Fruit fly (Drosophila melanogaster): ENCODE results near the gene Tmtc1.
A peak's percentile ranks its signal among the peaks of the same experiment; 100 is the strongest.

Gene Tmtc1

DNA sequence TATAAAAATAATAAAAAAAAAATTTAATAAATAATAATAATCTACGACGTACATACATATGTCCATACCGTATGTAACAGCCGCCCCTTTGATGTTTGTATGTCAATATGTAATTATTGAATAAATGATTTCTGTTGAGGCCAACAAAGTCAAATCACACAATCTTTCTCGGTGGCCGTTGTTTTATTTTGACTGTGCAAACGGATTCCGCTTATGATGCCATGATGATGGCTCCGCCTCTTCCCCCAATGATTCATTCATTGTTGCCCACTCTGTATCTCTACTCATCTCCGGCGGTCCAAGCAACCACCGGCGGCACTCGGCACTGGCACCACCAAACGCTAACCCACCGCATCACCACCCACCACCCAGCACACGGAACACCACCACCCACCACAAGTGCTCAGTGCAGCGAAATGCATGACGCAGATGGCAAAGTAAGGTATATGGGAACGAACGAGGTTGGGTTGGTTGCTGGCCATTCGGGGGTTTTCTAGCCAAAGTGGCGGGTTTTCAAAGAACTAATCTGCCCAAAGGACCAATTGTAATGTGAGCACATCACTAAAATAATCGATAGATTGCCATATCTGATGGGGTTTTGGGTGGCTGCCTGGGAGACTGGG is 71.7 kb downstream of the Tmtc1 start:
- TF ChIP-seq CG5245 (GFP tag; optimal IDR thresholded peaks at IDR 0.05) (no peak), CG2202 (tag; optimal IDR thresholded peaks at IDR 0.05) (no peak), rib (GFP tag; IDR thresholded peaks at IDR 0.05) (no peak), cas (GFP tag; IDR thresholded peaks at IDR 0.05) (no peak), NfI (GFP tag; optimal IDR thresholded peaks at IDR 0.05) (peak; percentile 29), CG8290 (GFP tag; optimal IDR thresholded peaks at IDR 0.05) (no peak), CG8290 (tag; optimal IDR thresholded peaks at IDR 0.05) (peak in 1 of 2 experiments; percentile 68), CG13287 (GFP tag; IDR thresholded peaks at IDR 0.05; ENCODE audit: partially characterized antibody) (no peak), CG11560 (tag; IDR thresholded peaks at IDR 0.05) (no peak), gsb-n (tag; optimal IDR thresholded peaks at IDR 0.05) (no peak), vnd (GFP tag; IDR thresholded peaks at IDR 0.05; ENCODE audit: partially characterized antibody) (no peak), CG13296 (GFP tag; optimal IDR thresholded peaks at IDR 0.05) (no peak), Camta (GFP tag; optimal IDR thresholded peaks at IDR 0.05) (no peak), CG8388 (GFP tag; optimal IDR thresholded peaks at IDR 0.05) (no peak), CG2712 (tag; optimal IDR thresholded peaks at IDR 0.05) (no peak), CG1603 (tag; optimal IDR thresholded peaks at IDR 0.05) (peak; percentile 30), chn (GFP tag; optimal IDR thresholded peaks at IDR 0.05) (peak; percentile 53), hb (GFP tag; IDR thresholded peaks at IDR 0.05; ENCODE audit: partially characterized antibody) (no peak), CG17612 (GFP tag; IDR thresholded peaks at IDR 0.05) (no peak), Xrp1 (GFP tag; IDR thresholded peaks at IDR 0.05) (no peak), z (GFP tag; IDR thresholded peaks at IDR 0.05) (no peak), Usf (GFP tag; optimal IDR thresholded peaks at IDR 0.05) (no peak), CG3065 (GFP tag; optimal IDR thresholded peaks at IDR 0.05) (no peak), gem (tag; optimal IDR thresholded peaks at IDR 0.05) (no peak), her (GFP tag; optimal IDR thresholded peaks at IDR 0.05) (peak; percentile 6), Dll (GFP tag; IDR thresholded peaks at IDR 0.05; ENCODE audit: partially characterized antibody) (no peak), Gug (GFP tag; IDR thresholded peaks at IDR 0.05) (0 out of 4 replicates have a peak, but pooled peaks have one; percentile 40), fd64A (GFP tag; optimal IDR thresholded peaks at IDR 0.05) (peak; percentile 56), B-H1 (GFP tag; IDR thresholded peaks at IDR 0.05) (no peak), Doc2 (GFP tag; IDR thresholded peaks at IDR 0.05) (no peak), pzg (GFP tag; optimal IDR thresholded peaks at IDR 0.05) (peak; percentile 25), otp (GFP tag; IDR thresholded peaks at IDR 0.05) (no peak), CG13775 (GFP tag; optimal IDR thresholded peaks at IDR 0.05) (no peak), Hr3 (GFP tag; optimal IDR thresholded peaks at IDR 0.05) (no peak), Gsc (GFP tag; IDR thresholded peaks at IDR 0.05) (no peak), E2f1 (GFP tag; IDR thresholded peaks at IDR 0.05) (no peak), Lim3 (GFP tag; IDR thresholded peaks at IDR 0.05) (no peak), pho (GFP tag; optimal IDR thresholded peaks at IDR 0.05) (peak; percentile 10), prd (optimal IDR thresholded peaks at IDR 0.05) (no peak), prd (GFP tag; IDR thresholded peaks at IDR 0.05) (no peak), odd (GFP tag; optimal IDR thresholded peaks at IDR 0.05) (peak; percentile 26), zen2 (GFP tag; IDR thresholded peaks at IDR 0.05; ENCODE audit: partially characterized antibody) (no peak), fu2 (GFP tag; optimal IDR thresholded peaks at IDR 0.05) (no peak), CG10321 (GFP tag; IDR thresholded peaks at IDR 0.05) (no peak), ssp (GFP tag; IDR thresholded peaks at IDR 0.05) (no peak), gcm (GFP tag; optimal IDR thresholded peaks at IDR 0.05) (no peak), CG32532 (GFP tag; IDR thresholded peaks at IDR 0.05) (no peak), CG12104 (GFP tag; optimal IDR thresholded peaks at IDR 0.05) (no peak), salm (tag; optimal IDR thresholded peaks at IDR 0.05) (no peak), zfh2 (GFP tag; optimal IDR thresholded peaks at IDR 0.05) (peak; percentile 7), Atf-2 (GFP tag; optimal IDR thresholded peaks at IDR 0.05) (no peak), CG13424 (tag; optimal IDR thresholded peaks at IDR 0.05) (peak; percentile 1)
